Fruit fly (Drosophila melanogaster): Measurements from ENCODE around the gene Octbeta1R.

Octbeta1R gene

DNA sequence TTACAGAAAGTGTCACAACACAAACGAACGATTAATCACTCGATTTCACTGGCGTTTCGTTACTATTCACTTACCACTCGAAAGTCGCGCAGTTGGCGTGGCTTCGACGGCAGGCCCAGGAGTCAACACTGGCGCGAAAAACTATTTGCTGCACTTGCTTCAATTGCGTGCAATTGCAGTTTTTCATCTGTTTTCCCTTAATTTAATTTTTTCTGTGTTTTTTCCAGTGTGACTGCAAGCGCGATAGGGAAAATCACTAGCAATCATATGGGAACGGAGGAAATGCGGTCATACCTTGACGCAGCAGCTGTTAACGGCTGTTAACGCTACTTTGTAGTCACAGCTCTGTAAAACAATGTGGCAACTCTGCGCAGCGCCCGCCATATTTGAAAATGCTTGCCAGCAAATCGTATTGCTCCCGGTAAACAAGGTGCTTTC is 50.6 kb downstream of the Octbeta1R start, which contains the start of gene AdipoR (continued):
- TF ChIP-seq lab (GFP tag; optimal IDR thresholded peaks at IDR 0.05), result peak; percentile 48
- TF ChIP-seq CG10267 (tag; optimal IDR thresholded peaks at IDR 0.05), result peak; percentile 56
- TF ChIP-seq Dref (GFP tag; IDR thresholded peaks at IDR 0.05), result peak; percentile 51
- TF ChIP-seq mirr (GFP tag; optimal IDR thresholded peaks at IDR 0.05), result peak; percentile 14
- TF ChIP-seq CG10462 (GFP tag; optimal IDR thresholded peaks at IDR 0.05), result no peak
- peak in 1 of 2 experiments; percentile 31 for TF ChIP-seq Hr51 (GFP tag; optimal IDR thresholded peaks at IDR 0.05)
- TF ChIP-seq ftz-f1 (GFP tag; optimal IDR thresholded peaks at IDR 0.05), result peak; percentile 18
- peak; percentile 97 for TF ChIP-seq CG1603 (tag; optimal IDR thresholded peaks at IDR 0.05)
- peak; percentile 30; the same call in 1 of the 2 replicates for TF ChIP-seq CG31441 (GFP tag; IDR thresholded peaks at IDR 0.05)
- peak; percentile 65 for TF ChIP-seq p53 (GFP tag; optimal IDR thresholded peaks at IDR 0.05)
- peak; percentile 91 for TF ChIP-seq CG4617 (GFP tag; optimal IDR thresholded peaks at IDR 0.05; ENCODE audit: borderline replicate concordance)
- TF ChIP-seq MESR4 (GFP tag; optimal IDR thresholded peaks at IDR 0.05), result peak; percentile 93
- TF ChIP-seq sug (tag; optimal IDR thresholded peaks at IDR 0.05), result peak; percentile 42
- TF ChIP-seq CG10543 (GFP tag; optimal IDR thresholded peaks at IDR 0.05), result peak; percentile 25
- no peak for TF ChIP-seq Rx (GFP tag; IDR thresholded peaks at IDR 0.05)
- TF ChIP-seq pzg (GFP tag; optimal IDR thresholded peaks at IDR 0.05), result peak; percentile 97
- TF ChIP-seq CG13287 (GFP tag; IDR thresholded peaks at IDR 0.05; ENCODE audit: partially characterized antibody), result peak; percentile 54
- TF ChIP-seq HLH54F (GFP tag; optimal IDR thresholded peaks at IDR 0.05), result peak; percentile 19
- TF ChIP-seq pita (GFP tag; optimal IDR thresholded peaks at IDR 0.05), result no peak
- TF ChIP-seq CG2875 (GFP tag; optimal IDR thresholded peaks at IDR 0.05), result no peak
- peak; percentile 54; the same call in 1 of the 4 replicates for TF ChIP-seq chinmo (GFP tag; IDR thresholded peaks at IDR 0.05; ENCODE audit: partially characterized antibody)
- TF ChIP-seq CoRest (tag; optimal IDR thresholded peaks at IDR 0.05), result peak; percentile 34
- no peak for TF ChIP-seq sens-2 (GFP tag; IDR thresholded peaks at IDR 0.05)
- peak; percentile 12; the same call in 1 of the 2 replicates for TF ChIP-seq sob (GFP tag; IDR thresholded peaks at IDR 0.05)
- TF ChIP-seq twi (tag; optimal IDR thresholded peaks at IDR 0.05), result peak; percentile 21
- TF ChIP-seq pfk (GFP tag; optimal IDR thresholded peaks at IDR 0.05), result peak; percentile 33
- TF ChIP-seq Adf1 (GFP tag; IDR thresholded peaks at IDR 0.05), result peak; percentile 34; the same call in 1 of the 2 replicates
- peak; percentile 69 for TF ChIP-seq phol (tag; optimal IDR thresholded peaks at IDR 0.05)
- peak; percentile 6 for TF ChIP-seq pum (GFP tag; optimal IDR thresholded peaks at IDR 0.05)
- peak; percentile 50; the same call in 2 of the 3 replicates for TF ChIP-seq row (GFP tag; IDR thresholded peaks at IDR 0.05)
- peak; percentile 77 for TF ChIP-seq CG15514 (GFP tag; optimal IDR thresholded peaks at IDR 0.05)
- no peak for TF ChIP-seq cg (GFP tag; optimal IDR thresholded peaks at IDR 0.05)
- peak; percentile 55 for TF ChIP-seq knrl (GFP tag; IDR thresholded peaks at IDR 0.05; ENCODE audit: partially characterized antibody)
- TF ChIP-seq CG33213 (GFP tag; optimal IDR thresholded peaks at IDR 0.05), result peak; percentile 51
- TF ChIP-seq CG3847 (GFP tag; IDR thresholded peaks at IDR 0.05), result peak; percentile 78
- TF ChIP-seq lilli (GFP tag; optimal IDR thresholded peaks at IDR 0.05), result peak; percentile 36
- 0 out of 2 replicates have a peak, but pooled peaks have one; percentile 8 for TF ChIP-seq chm (GFP tag; IDR thresholded peaks at IDR 0.05)
- peak; percentile 40 for TF ChIP-seq CG2712 (tag; optimal IDR thresholded peaks at IDR 0.05)
- TF ChIP-seq Deaf1 (tag; optimal IDR thresholded peaks at IDR 0.05), result peak; percentile 44
- TF ChIP-seq CG4707 (GFP tag; optimal IDR thresholded peaks at IDR 0.05), result no peak
- TF ChIP-seq trem (tag; optimal IDR thresholded peaks at IDR 0.05), result peak; percentile 77
- peak; percentile 28; the same call in 1 of the 2 replicates for TF ChIP-seq onecut (GFP tag; IDR thresholded peaks at IDR 0.05)
- TF ChIP-seq CG17829 (tag; optimal IDR thresholded peaks at IDR 0.05), result peak; percentile 57
- TF ChIP-seq CG12155 (GFP tag; optimal IDR thresholded peaks at IDR 0.05), result peak; percentile 34
- peak; percentile 99 for TF ChIP-seq E2f2 (GFP tag; IDR thresholded peaks at IDR 0.05)
- peak; percentile 4 for TF ChIP-seq Mes4 (GFP tag; optimal IDR thresholded peaks at IDR 0.05)
- no peak for TF ChIP-seq usp (GFP tag; optimal IDR thresholded peaks at IDR 0.05)
- 0 out of 2 replicates have a peak, but pooled peaks have one; percentile 41 for TF ChIP-seq ato (GFP tag; IDR thresholded peaks at IDR 0.05; ENCODE audit: partially characterized antibody)
- peak; percentile 63; the same call in 1 of the 2 replicates for TF ChIP-seq amos (GFP tag; IDR thresholded peaks at IDR 0.05; ENCODE audit: partially characterized antibody)
